Worm (Caenorhabditis elegans) whole organism, young adult: ENCODE results near the gene phy-2.

Experiments used
- B0261.1 ChIP-seq: sonication (generic microtip); optimal IDR thresholded peaks from 2 replicates; lab custom pipeline; 2016; ENCODE audit warnings: mild to moderate bottlenecking, missing genetic modification characterization, moderate library complexity, missing compliant biosample characterization
- B0336.3 ChIP-seq: fragments of 200-800 bp; sonication (Bioruptor generic); IDR thresholded peaks from 2 replicates; pipeline ENCODE4 v1.3.6; 2022; ENCODE audit warnings: missing genetic modification characterization, missing compliant biosample characterization
- D2030.7 ChIP-seq: fragments of 200-800 bp; sonication (Bioruptor generic); IDR thresholded peaks from 2 replicates; pipeline ENCODE4 v1.3.6; 2022; ENCODE audit warnings: missing genetic modification reagents, missing genetic modification characterization, missing compliant biosample characterization
- F33H1.4 ChIP-seq: fragments of 200-800 bp; sonication (Bioruptor generic); IDR thresholded peaks from 2 replicates; pipeline ENCODE4 v1.3.6; 2022; ENCODE audit warnings: missing genetic modification reagents, missing genetic modification characterization, missing compliant biosample characterization
- F49E8.2 ChIP-seq: sonication (generic microtip); optimal IDR thresholded peaks from 3 replicates; lab custom pipeline; 2017; ENCODE audit warnings: missing genetic modification characterization, mild to moderate bottlenecking, missing compliant biosample characterization, antibody characterized with exemption, moderate library complexity; ENCODE audit not compliant: insufficient read depth
- F52B5.7 ChIP-seq: sonication (generic microtip); optimal IDR thresholded peaks from 2 replicates; lab custom pipeline; 2016; ENCODE audit warnings: mild to moderate bottlenecking, missing genetic modification characterization, missing compliant biosample characterization
- F57A8.1 ChIP-seq: fragments of 200-800 bp; sonication (Bioruptor generic); optimal IDR thresholded peaks from 2 replicates; lab custom pipeline; 2018; ENCODE audit warnings: mild to moderate bottlenecking, missing genetic modification characterization, moderate library complexity, missing compliant biosample characterization
- T07F8.4 ChIP-seq: sonication (generic microtip); optimal IDR thresholded peaks from 2 replicates; lab custom pipeline; 2016; ENCODE audit warnings: mild to moderate bottlenecking, missing genetic modification characterization, moderate library complexity, missing compliant biosample characterization
- Y53G8AR.9 ChIP-seq: fragments of 200-800 bp; sonication (Bioruptor generic); conservative IDR thresholded peaks from 2 replicates; pipeline ENCODE4 v1.3.6; 2022; ENCODE audit warnings: missing genetic modification reagents, missing genetic modification characterization, missing compliant biosample characterization
- Y56A3A.18 ChIP-seq: fragments of 200-800 bp; sonication (Bioruptor generic); IDR thresholded peaks from 2 replicates; pipeline ENCODE4 v1.3.6; 2022; ENCODE audit warnings: missing genetic modification reagents, missing genetic modification characterization, missing compliant biosample characterization
- Y79H2A.3 ChIP-seq: fragments of 200-800 bp; sonication (Bioruptor generic); conservative IDR thresholded peaks from 2 replicates; pipeline ENCODE4 v1.3.6; 2022; ENCODE audit warnings: missing genetic modification reagents, missing genetic modification characterization, missing compliant biosample characterization
- Y95B8A.8 ChIP-seq: fragments of 200-800 bp; sonication (Bioruptor generic); IDR thresholded peaks from 2 replicates; pipeline ENCODE4 v1.3.6; 2022; ENCODE audit warnings: missing genetic modification reagents, missing genetic modification characterization, missing compliant biosample characterization
- ZK185.1 ChIP-seq: sonication (generic microtip); optimal IDR thresholded peaks from 2 replicates; lab custom pipeline; 2016; ENCODE audit warnings: mild to moderate bottlenecking, missing genetic modification characterization, missing compliant biosample characterization; ENCODE audit not compliant: poor library complexity, severe bottlenecking
- ama-1 ChIP-seq, 3 experiments: fragments of 150-350 bp in 1 of 3; sonication (generic microtip) in 2 of 3; optimal IDR thresholded peaks; 2 replicates each; lab custom pipeline; 2014 to 2018; ENCODE audit warnings: missing biosample characterization in 2 of 3, missing genetic modification characterization in 2 of 3, missing genetic modification reagents in 2 of 3
- aptf-3 ChIP-seq: fragments of 200-800 bp; sonication (Bioruptor generic); IDR thresholded peaks from 2 replicates; pipeline ENCODE4 v1.3.6; 2022; ENCODE audit warnings: missing genetic modification characterization, missing compliant biosample characterization
- attf-3 ChIP-seq: fragments of 200-800 bp; sonication (Bioruptor generic); conservative IDR thresholded peaks from 2 replicates; pipeline ENCODE4 v1.3.6; 2022; ENCODE audit warnings: missing genetic modification reagents, missing genetic modification characterization, missing compliant biosample characterization
- bed-1 ChIP-seq: fragments of 200-800 bp; sonication (Bioruptor generic); IDR thresholded peaks from 2 replicates; pipeline ENCODE4 v1.3.6; 2022; ENCODE audit warnings: missing genetic modification reagents, missing genetic modification characterization, missing compliant biosample characterization
- bed-2 ChIP-seq: fragments of 200-800 bp; sonication (Bioruptor generic); IDR thresholded peaks from 2 replicates; pipeline ENCODE4 v1.3.6; 2022; ENCODE audit warnings: missing genetic modification reagents, missing genetic modification characterization, missing compliant biosample characterization
- cebp-1 ChIP-seq, 2 experiments: fragments of 200-800 bp in 1 of 2; sonication (Bioruptor generic) in 1 of 2; sonication (generic microtip) in 1 of 2; IDR thresholded peaks in 1 of 2; optimal IDR thresholded peaks in 1 of 2; 2 replicates each; pipeline versions ENCODE4 v1.3.6 to Lab custom; 2017 to 2022; ENCODE audit warnings: missing compliant biosample characterization in 2 of 2, missing genetic modification characterization in 2 of 2, mild to moderate bottlenecking in 1 of 2, missing genetic modification reagents in 1 of 2, moderate library complexity in 1 of 2
- cebp-2 ChIP-seq: fragments of 200-800 bp; sonication (Bioruptor generic); IDR thresholded peaks from 2 replicates; pipeline ENCODE4 v1.3.6; 2022; ENCODE audit warnings: missing genetic modification characterization, missing compliant biosample characterization
- ceh-100 ChIP-seq: fragments of 200-800 bp; sonication (Bioruptor generic); IDR thresholded peaks from 2 replicates; pipeline ENCODE4 v1.3.6; 2022; ENCODE audit warnings: missing genetic modification reagents, missing genetic modification characterization, missing compliant biosample characterization
- ceh-40 ChIP-seq: fragments of 200-800 bp; sonication (Bioruptor generic); IDR thresholded peaks from 2 replicates; pipeline ENCODE4 v1.3.6; 2022; ENCODE audit warnings: missing genetic modification characterization, missing compliant biosample characterization
- dpl-1 ChIP-seq: fragments of 150-350 bp; optimal IDR thresholded peaks from 2 replicates; lab custom pipeline; 2014; ENCODE audit warnings: missing biosample characterization, missing genetic modification reagents, missing genetic modification characterization
- efl-1 ChIP-seq: fragments of 150-350 bp; optimal IDR thresholded peaks from 2 replicates; lab custom pipeline; 2014; ENCODE audit warnings: missing biosample characterization, missing genetic modification reagents, missing genetic modification characterization
- ekl-4 ChIP-seq: fragments of 200-800 bp; sonication (Bioruptor generic); IDR thresholded peaks from 2 replicates; pipeline ENCODE4 v1.3.6; 2022; ENCODE audit warnings: missing genetic modification reagents, missing genetic modification characterization, missing compliant biosample characterization
- ets-4 ChIP-seq: fragments of 200-800 bp; sonication (Bioruptor generic); optimal IDR thresholded peaks from 2 replicates; lab custom pipeline; 2018; ENCODE audit warnings: mild to moderate bottlenecking, missing genetic modification characterization, missing compliant biosample characterization
- gei-17 ChIP-seq: fragments of 200-800 bp; sonication (Bioruptor generic); optimal IDR thresholded peaks from 2 replicates; lab custom pipeline; 2018; ENCODE audit warnings: mild to moderate bottlenecking, missing genetic modification characterization, missing compliant biosample characterization
- him-1 ChIP-seq: sonication (generic microtip); optimal IDR thresholded peaks from 2 replicates; lab custom pipeline; 2016; ENCODE audit warnings: missing genotype, missing genetic modification reagents, missing genetic modification characterization, missing compliant biosample characterization
- hlh-26 ChIP-seq: fragments of 200-800 bp; sonication (Bioruptor generic); conservative IDR thresholded peaks from 2 replicates; pipeline ENCODE4 v1.3.6; 2022; ENCODE audit warnings: missing genetic modification reagents, missing genetic modification characterization, missing compliant biosample characterization
- hmg-1.2 ChIP-seq: fragments of 200-800 bp; sonication (Bioruptor generic); IDR thresholded peaks from 2 replicates; pipeline ENCODE4 v1.3.6; 2022; ENCODE audit warnings: missing genetic modification reagents, missing genetic modification characterization, missing compliant biosample characterization
- hsf-1 ChIP-seq: fragments of 200-800 bp; sonication (Bioruptor generic); IDR thresholded peaks from 2 replicates; pipeline ENCODE4 v1.3.6; 2022; ENCODE audit warnings: missing genetic modification reagents, missing genetic modification characterization, missing compliant biosample characterization
- let-607 ChIP-seq, 2 experiments: fragments of 200-800 bp in 1 of 2; sonication (Bioruptor generic) in 1 of 2; sonication (generic microtip) in 1 of 2; optimal IDR thresholded peaks; 2 replicates each; lab custom pipeline; 2016 to 2018; ENCODE audit warnings: mild to moderate bottlenecking in 2 of 2, missing compliant biosample characterization in 2 of 2, missing genetic modification characterization in 2 of 2, moderate library complexity in 2 of 2, missing genotype in 1 of 2
- lin-54 ChIP-seq: fragments of 200-800 bp; sonication (Bioruptor generic); optimal IDR thresholded peaks from 2 replicates; lab custom pipeline; 2018; ENCODE audit warnings: mild to moderate bottlenecking, missing genetic modification characterization, missing compliant biosample characterization
- madf-6 ChIP-seq: fragments of 200-800 bp; sonication (Bioruptor generic); IDR thresholded peaks from 2 replicates; pipeline ENCODE4 v1.3.6; 2022; ENCODE audit warnings: missing genetic modification reagents, missing genetic modification characterization, missing compliant biosample characterization
- madf-8 ChIP-seq: fragments of 200-800 bp; sonication (Bioruptor generic); conservative IDR thresholded peaks from 2 replicates; pipeline ENCODE4 v1.3.6; 2022; ENCODE audit warnings: missing genetic modification reagents, missing genetic modification characterization, missing compliant biosample characterization
- mxl-1 ChIP-seq: sonication (generic microtip); optimal IDR thresholded peaks from 2 replicates; lab custom pipeline; 2016; ENCODE audit warnings: missing genetic modification characterization, missing compliant biosample characterization
- nfyb-1 ChIP-seq: fragments of 200-800 bp; sonication (Bioruptor generic); IDR thresholded peaks from 2 replicates; pipeline ENCODE4 v1.3.6; 2022; ENCODE audit warnings: missing genetic modification reagents, missing genetic modification characterization, missing compliant biosample characterization
- pha-4 ChIP-seq: fragments of 150-350 bp; sonication (generic microtip); optimal IDR thresholded peaks from 2 replicates; lab custom pipeline; 2014; ENCODE audit warnings: missing biosample characterization, missing genetic modification reagents, missing genetic modification characterization
- snpc-1.1 ChIP-seq: sonication (generic microtip); optimal IDR thresholded peaks from 2 replicates; lab custom pipeline; 2017; ENCODE audit warnings: missing genetic modification characterization, mild to moderate bottlenecking, missing compliant biosample characterization, antibody characterized with exemption, moderate library complexity, missing genotype, missing genetic modification reagents; ENCODE audit not compliant: insufficient read depth
- snpc-3.4 ChIP-seq: sonication (generic microtip); optimal IDR thresholded peaks from 2 replicates; lab custom pipeline; 2017; ENCODE audit warnings: missing genetic modification characterization, mild to moderate bottlenecking, missing compliant biosample characterization, antibody characterized with exemption, moderate library complexity, missing genotype, missing genetic modification reagents
- snpc-4 ChIP-seq, 5 experiments: fragments of 150-350 bp in 1 of 5; sonication (generic microtip) in 4 of 5; optimal IDR thresholded peaks; 2 replicates each; lab custom pipeline; 2014 to 2018; ENCODE audit warnings: missing genetic modification characterization in 5 of 5, missing biosample characterization in 3 of 5, antibody characterized with exemption in 2 of 5, mild to moderate bottlenecking in 2 of 5, missing compliant biosample characterization in 2 of 5, missing genotype in 2 of 5, moderate library complexity in 2 of 5, missing genetic modification reagents in 1 of 5
- tbx-9 ChIP-seq: sonication (generic microtip); optimal IDR thresholded peaks from 2 replicates; lab custom pipeline; 2016; ENCODE audit warnings: borderline replicate concordance, missing genetic modification characterization, inconsistent platforms, missing compliant biosample characterization
- xnd-1 ChIP-seq: sonication (generic microtip); optimal IDR thresholded peaks from 2 replicates; lab custom pipeline; 2016; ENCODE audit warnings: missing genotype, missing genetic modification reagents, missing genetic modification characterization, missing compliant biosample characterization
- ztf-3 ChIP-seq: fragments of 200-800 bp; sonication (Bioruptor generic); optimal IDR thresholded peaks from 2 replicates; lab custom pipeline; 2018; ENCODE audit warnings: mild to moderate bottlenecking, missing genetic modification characterization, missing compliant biosample characterization
- ztf-6 ChIP-seq: fragments of 200-800 bp; sonication (Bioruptor generic); IDR thresholded peaks from 2 replicates; pipeline ENCODE4 v1.3.6; 2022; ENCODE audit warnings: missing genetic modification reagents, missing genetic modification characterization, missing compliant biosample characterization

The phy-2 gene

ce11 chrIV:12207873-12208272 is 7.9 kb downstream of the phy-2 start:
- TF ChIP-seq bed-1 (GFP tag; lab: Robert Waterston, UW) (no peak), snpc-1.1 (tag; lab: Kevin White, UChicago) (no peak), Y56A3A.18 (0 out of 2 replicates have a peak, but pooled peaks have one; percentile 28), ztf-6 (GFP tag; lab: Robert Waterston, UW) (no peak), xnd-1 (tag; lab: Kevin White, UChicago) (peak; percentile 7), B0261.1 (tag; lab: Kevin White, UChicago) (no peak), D2030.7 (GFP tag; lab: Robert Waterston, UW) (no peak), hlh-26 (GFP tag; lab: Robert Waterston, UW) (no peak), let-607 (tag; optimal IDR thresholded peaks at IDR 0.05; lab: Kevin White, UChicago) (peak in 1 of 2 experiments; percentile 0), ets-4 (GFP tag; lab: Kevin White, UChicago) (peak; percentile 14), mxl-1 (tag; lab: Kevin White, UChicago) (peak; percentile 43), hsf-1 (peak; percentile 13; the same call in 1 of the 2 replicates), F49E8.2 (peak; percentile 33), F33H1.4 (0 out of 2 replicates have a peak, but pooled peaks have one; percentile 12), tbx-9 (tag; lab: Kevin White, UChicago) (no peak), bed-2 (GFP tag; lab: Robert Waterston, UW) (no peak), ekl-4 (GFP tag; lab: Robert Waterston, UW) (0 out of 2 replicates have a peak, but pooled peaks have one; percentile 26), cebp-1 (GFP tag; IDR thresholded peaks at IDR 0.05; lab: Robert Waterston, UW) (no peak), cebp-1 (tag; optimal IDR thresholded peaks at IDR 0.05; lab: Kevin White, UChicago) (peak; percentile 27), efl-1 (no peak), hmg-1.2 (peak; percentile 21; the same call in 1 of the 2 replicates), snpc-4 (GFP tag; optimal IDR thresholded peaks at IDR 0.05; lab: Kevin White, UChicago) (no peak), snpc-4 (tag; optimal IDR thresholded peaks at IDR 0.05; lab: Kevin White, UChicago) (peak in 1 of 4 experiments; percentile 6), attf-3 (GFP tag; lab: Robert Waterston, UW) (0 out of 2 replicates have a peak, but pooled peaks have one; percentile 48), dpl-1 (GFP tag; lab: Kevin White, UChicago) (no peak), T07F8.4 (tag; lab: Kevin White, UChicago) (no peak), B0336.3 (GFP tag; lab: Robert Waterston, UW) (peak; percentile 63; the same call in 1 of the 2 replicates), Y79H2A.3 (peak; percentile 24; the same call in 1 of the 2 replicates), him-1 (tag; lab: Kevin White, UChicago) (peak; percentile 73), gei-17 (GFP tag; lab: Kevin White, UChicago) (no peak), pha-4 (tag; lab: Kevin White, UChicago) (peak; percentile 16), snpc-3.4 (tag; lab: Kevin White, UChicago) (peak; percentile 40), madf-6 (GFP tag; lab: Robert Waterston, UW) (0 out of 2 replicates have a peak, but pooled peaks have one; percentile 25), ceh-40 (GFP tag; lab: Robert Waterston, UW) (no peak), F52B5.7 (tag; lab: Kevin White, UChicago) (no peak), ZK185.1 (tag; lab: Kevin White, UChicago) (no peak), Y53G8AR.9 (GFP tag; lab: Robert Waterston, UW) (peak; percentile 60; the same call in 1 of the 2 replicates), aptf-3 (GFP tag; lab: Robert Waterston, UW) (0 out of 2 replicates have a peak, but pooled peaks have one; percentile 15), ceh-100 (GFP tag; lab: Robert Waterston, UW) (no peak), cebp-2 (GFP tag; lab: Robert Waterston, UW) (0 out of 2 replicates have a peak, but pooled peaks have one; percentile 6), F57A8.1 (no peak), ama-1 (optimal IDR thresholded peaks at IDR 0.05; lab: Kevin White, UChicago) (no peak), ama-1 (GFP tag; optimal IDR thresholded peaks at IDR 0.05; lab: Kevin White, UChicago) (peak; percentile 4 to 43), Y95B8A.8 (GFP tag; lab: Robert Waterston, UW) (no peak), lin-54 (GFP tag; lab: Kevin White, UChicago) (peak; percentile 24), nfyb-1 (GFP tag; lab: Robert Waterston, UW) (0 out of 2 replicates have a peak, but pooled peaks have one; percentile 49), ztf-3 (GFP tag; lab: Kevin White, UChicago) (no peak), madf-8 (GFP tag; lab: Robert Waterston, UW) (no peak)
